Worm (Caenorhabditis elegans) whole organism, late embryonic: ENCODE measurements around the gene srlf-5.
A peak's percentile ranks its signal among the peaks of the same experiment; 100 is the strongest.

ENCODE experiments used
- C08G9.2 ChIP-seq: sonication (generic microtip); optimal IDR thresholded peaks from 2 replicates; lab custom pipeline; 2016; ENCODE audit warnings: mild to moderate bottlenecking, missing genetic modification characterization, moderate library complexity, missing compliant biosample characterization
- K02D7.2 ChIP-seq: sonication (generic microtip); optimal IDR thresholded peaks from 2 replicates; lab custom pipeline; 2017; ENCODE audit warnings: mild to moderate bottlenecking, missing genetic modification characterization, missing compliant biosample characterization
- K09A11.1 ChIP-seq: sonication (generic microtip); optimal IDR thresholded peaks from 2 replicates; lab custom pipeline; 2017; ENCODE audit warnings: antibody characterized with exemption, mild to moderate bottlenecking, missing genetic modification characterization, missing compliant biosample characterization; ENCODE audit not compliant: insufficient read depth
- Y22D7AL.16 ChIP-seq: sonication (generic microtip); optimal IDR thresholded peaks from 2 replicates; lab custom pipeline; 2016; ENCODE audit warnings: missing genetic modification characterization, missing compliant biosample characterization
- ahr-1 ChIP-seq: sonication (generic microtip); optimal IDR thresholded peaks from 2 replicates; lab custom pipeline; 2016; ENCODE audit warnings: missing genetic modification characterization, missing compliant biosample characterization
- ceh-18 ChIP-seq: sonication (generic microtip); optimal IDR thresholded peaks from 2 replicates; lab custom pipeline; 2016; ENCODE audit warnings: missing genetic modification characterization, missing compliant biosample characterization
- ceh-19 ChIP-seq: fragments of 200-800 bp; sonication (Bioruptor generic); optimal IDR thresholded peaks from 2 replicates; lab custom pipeline; 2018; ENCODE audit warnings: mild to moderate bottlenecking, missing genetic modification characterization, missing compliant biosample characterization
- ceh-2 ChIP-seq: sonication (generic microtip); optimal IDR thresholded peaks from 2 replicates; lab custom pipeline; 2016; ENCODE audit warnings: missing genotype, missing genetic modification characterization, missing compliant biosample characterization
- ceh-24 ChIP-seq: sonication (generic microtip); optimal IDR thresholded peaks from 2 replicates; lab custom pipeline; 2016; ENCODE audit warnings: mild to moderate bottlenecking, missing genetic modification characterization, missing compliant biosample characterization
- ceh-31 ChIP-seq: sonication (generic microtip); optimal IDR thresholded peaks from 2 replicates; lab custom pipeline; 2016; ENCODE audit warnings: missing genetic modification characterization, missing compliant biosample characterization
- ceh-34 ChIP-seq: sonication (generic microtip); optimal IDR thresholded peaks from 2 replicates; lab custom pipeline; 2016; ENCODE audit warnings: mild to moderate bottlenecking, missing genetic modification characterization, missing compliant biosample characterization
- ceh-45 ChIP-seq: fragments of 200-800 bp; sonication (Bioruptor generic); IDR thresholded peaks from 2 replicates; pipeline ENCODE4 v1.3.6; 2022; ENCODE audit warnings: missing genetic modification reagents, missing genetic modification characterization, missing compliant biosample characterization
- ceh-48 ChIP-seq: sonication (generic microtip); optimal IDR thresholded peaks from 2 replicates; lab custom pipeline; 2016; ENCODE audit warnings: missing genetic modification characterization, inconsistent platforms, missing compliant biosample characterization
- ceh-9 ChIP-seq: sonication (generic microtip); optimal IDR thresholded peaks from 2 replicates; lab custom pipeline; 2016; ENCODE audit warnings: mild to moderate bottlenecking, missing genetic modification characterization, inconsistent platforms, missing compliant biosample characterization
- che-1 ChIP-seq: sonication (generic microtip); optimal IDR thresholded peaks from 2 replicates; lab custom pipeline; 2016; ENCODE audit warnings: mild to moderate bottlenecking, missing genetic modification characterization, missing compliant biosample characterization
- elt-2 ChIP-seq: sonication (generic microtip); optimal IDR thresholded peaks from 2 replicates; lab custom pipeline; 2016; ENCODE audit warnings: missing genetic modification reagents, missing genetic modification characterization, missing compliant biosample characterization
- ets-4 ChIP-seq: sonication (generic microtip); optimal IDR thresholded peaks from 2 replicates; lab custom pipeline; 2016; ENCODE audit warnings: missing genetic modification characterization, missing compliant biosample characterization
- fkh-6 ChIP-seq: sonication (generic microtip); optimal IDR thresholded peaks from 2 replicates; lab custom pipeline; 2016; ENCODE audit warnings: missing genetic modification characterization, missing compliant biosample characterization
- lim-6 ChIP-seq: sonication (generic microtip); optimal IDR thresholded peaks from 2 replicates; lab custom pipeline; 2016; ENCODE audit warnings: missing genetic modification characterization, missing compliant biosample characterization
- mec-3 ChIP-seq: sonication (generic microtip); optimal IDR thresholded peaks from 2 replicates; lab custom pipeline; 2016; ENCODE audit warnings: borderline replicate concordance, missing genetic modification characterization, missing compliant biosample characterization
- nhr-11 ChIP-seq: fragments of 150-350 bp; optimal IDR thresholded peaks from 2 replicates; lab custom pipeline; 2014; ENCODE audit warnings: missing biosample characterization, missing genetic modification characterization
- nhr-232 ChIP-seq: sonication (generic microtip); optimal IDR thresholded peaks from 2 replicates; lab custom pipeline; 2016; ENCODE audit warnings: missing genetic modification characterization, missing compliant biosample characterization
- pax-1 ChIP-seq: fragments of 150-350 bp; optimal IDR thresholded peaks from 2 replicates; lab custom pipeline; 2014; ENCODE audit warnings: missing biosample characterization, missing genetic modification characterization
- pros-1 ChIP-seq: fragments of 150-350 bp; optimal IDR thresholded peaks from 2 replicates; lab custom pipeline; 2014; ENCODE audit warnings: missing biosample characterization, missing genetic modification reagents, missing genetic modification characterization
- sdc-2 ChIP-seq: sonication (generic microtip); optimal IDR thresholded peaks from 2 replicates; lab custom pipeline; 2016; ENCODE audit warnings: missing genotype, missing genetic modification characterization, missing compliant biosample characterization
- sox-4 ChIP-seq: sonication (generic microtip); optimal IDR thresholded peaks from 2 replicates; lab custom pipeline; 2017; ENCODE audit warnings: mild to moderate bottlenecking, missing genetic modification characterization, inconsistent platforms, missing compliant biosample characterization
- unc-3 ChIP-seq, 2 experiments: fragments of 200-800 bp in 1 of 2; sonication (Bioruptor generic) in 1 of 2; sonication (generic microtip) in 1 of 2; conservative IDR thresholded peaks in 1 of 2; optimal IDR thresholded peaks in 1 of 2; 2 replicates each; pipeline versions ENCODE4 v1.3.6 to Lab custom; 2016 to 2022; ENCODE audit warnings: missing compliant biosample characterization in 2 of 2, missing genetic modification characterization in 2 of 2, missing genetic modification reagents in 1 of 2
- unc-42 ChIP-seq: sonication (generic microtip); optimal IDR thresholded peaks from 2 replicates; lab custom pipeline; 2016; ENCODE audit warnings: missing genotype, missing genetic modification characterization, missing compliant biosample characterization
- zip-5 ChIP-seq: sonication (generic microtip); optimal IDR thresholded peaks from 2 replicates; lab custom pipeline; 2016; ENCODE audit warnings: missing genetic modification characterization, missing compliant biosample characterization
- ztf-16 ChIP-seq: sonication (generic microtip); optimal IDR thresholded peaks from 2 replicates; lab custom pipeline; 2017; ENCODE audit warnings: missing genetic modification characterization, missing compliant biosample characterization

srlf-5 gene

ce11 chrIV:12893166-12893565 lies 33.4 kb downstream of the srlf-5 start, which contains the start of gene K08D8.12:
TSS of gene K08D8.12 (plus strand) at chrIV:12893466.
- no peak for TF ChIP-seq nhr-11
- TF ChIP-seq K09A11.1 (tag; lab: Kevin White, UChicago): no peak

ce11 chrIV:12892194-12892593 lies 34.3 kb downstream of the srlf-5 start, which contains the start of gene K08D8.1:
TSS of gene K08D8.1 (plus strand) at chrIV:12892494.
- TF ChIP-seq ztf-16 (tag; lab: Kevin White, UChicago) (no peak), ceh-9 (tag; lab: Kevin White, UChicago) (no peak), ceh-45 (GFP tag; lab: Robert Waterston, UW) (no peak), ceh-2 (tag; lab: Kevin White, UChicago) (no peak), ceh-18 (no peak), che-1 (tag; lab: Kevin White, UChicago) (no peak), ceh-31 (tag; lab: Kevin White, UChicago) (no peak)

DNA sequence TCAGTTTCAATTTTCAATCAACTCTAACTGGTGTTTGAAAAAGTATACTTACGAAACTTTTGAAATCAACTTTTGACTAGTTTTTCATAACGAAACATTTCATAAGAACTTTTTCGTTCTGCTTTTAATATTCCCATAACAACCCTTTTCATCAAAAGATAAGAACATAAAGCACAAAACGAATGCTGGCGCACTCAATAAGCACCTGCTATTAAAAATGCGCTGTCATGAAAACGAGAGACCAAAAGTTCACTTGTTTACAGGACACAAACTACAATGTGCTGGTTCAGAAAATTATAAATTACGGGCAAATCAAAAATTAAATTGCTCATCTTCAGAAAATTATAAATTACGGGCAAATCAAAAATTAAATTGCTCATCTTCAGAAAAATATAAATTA lies 35.5 kb downstream of the srlf-5 start:
- TF ChIP-seq pax-1 (tag; lab: Kevin White, UChicago) (no peak), nhr-232 (tag; lab: Kevin White, UChicago) (no peak), zip-5 (tag; lab: Kevin White, UChicago) (no peak), mec-3 (tag; lab: Kevin White, UChicago) (no peak), fkh-6 (tag; lab: Kevin White, UChicago) (no peak), K02D7.2 (tag; lab: Kevin White, UChicago) (no peak), elt-2 (tag; lab: Kevin White, UChicago) (no peak), ahr-1 (no peak), ceh-24 (tag; lab: Kevin White, UChicago) (no peak)
- TF ChIP-seq, all 69 proteins: peak for 0

DNA sequence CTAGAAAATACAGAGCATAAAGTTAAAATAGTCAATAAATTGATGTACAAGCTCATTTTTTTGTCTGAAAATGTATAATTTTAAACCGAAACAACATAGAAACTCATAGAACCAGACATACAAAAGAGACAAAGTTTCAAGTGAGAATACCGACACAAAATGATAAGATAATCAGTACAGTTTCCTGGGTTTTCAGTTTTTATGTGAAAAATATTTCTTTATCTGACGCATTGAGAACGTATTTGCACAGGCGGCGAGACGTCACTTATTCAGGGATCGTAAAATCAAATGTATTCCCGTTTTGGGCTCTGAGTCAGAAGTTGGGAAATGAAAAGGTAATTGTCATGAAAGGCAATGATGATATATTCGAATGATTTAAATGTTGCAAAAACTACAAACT lies 36.1 kb downstream of the srlf-5 start, which contains the start of gene K08D8.6:
K08D8.6 (minus strand) TSS at position 64 of the 400 bp plus-strand sequence.
- TF ChIP-seq nhr-232 (tag; lab: Kevin White, UChicago) (no peak), elt-2 (tag; lab: Kevin White, UChicago) (peak; percentile 4)

DNA sequence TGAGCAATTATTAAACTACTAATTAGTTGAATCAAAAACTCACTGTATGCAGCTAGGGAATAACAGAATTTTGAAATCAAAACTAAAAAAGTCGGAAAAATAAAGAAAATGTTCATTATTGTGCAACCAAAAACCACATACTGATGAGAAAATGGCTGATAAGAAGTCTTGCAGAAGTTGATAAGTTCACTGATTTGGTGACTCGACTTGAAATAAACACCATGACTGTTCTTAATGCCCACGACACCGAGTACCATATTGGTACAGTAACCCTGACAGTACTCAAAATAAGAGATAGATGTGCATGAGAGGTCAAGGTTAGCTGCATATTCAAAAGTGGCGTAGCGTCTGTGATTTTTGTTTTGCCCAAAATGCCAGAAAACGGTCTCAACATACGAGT lies 40.5 kb downstream of the srlf-5 start:
- TF ChIP-seq ceh-48 (tag; lab: Kevin White, UChicago) (no peak), Y22D7AL.16 (tag; lab: Kevin White, UChicago) (no peak), ceh-9 (tag; lab: Kevin White, UChicago) (no peak), pros-1 (no peak), nhr-232 (tag; lab: Kevin White, UChicago) (no peak), C08G9.2 (no peak), unc-42 (tag; lab: Kevin White, UChicago) (no peak), unc-3 (GFP tag; conservative IDR thresholded peaks at IDR 0.05; lab: Robert Waterston, UW) (no peak), unc-3 (tag; optimal IDR thresholded peaks at IDR 0.05; lab: Kevin White, UChicago) (no peak), ceh-34 (no peak), ceh-31 (tag; lab: Kevin White, UChicago) (no peak), sdc-2 (tag; lab: Kevin White, UChicago) (no peak), ceh-19 (GFP tag; lab: Kevin White, UChicago) (no peak)

- TF ChIP-seq ztf-16 (tag; lab: Kevin White, UChicago) (no peak), mec-3 (tag; lab: Kevin White, UChicago) (no peak), lim-6 (no peak), sox-4 (tag; lab: Kevin White, UChicago) (no peak), ets-4 (no peak)
These were observed 43.3 kb downstream of the srlf-5 start, which contains the start of gene ZK896.4 for ce11 chrIV:12883190-12883589. TSS of gene ZK896.4 (minus strand) at chrIV:12883290.
